Fruit fly (Drosophila melanogaster): Measurements from ENCODE around the gene OXA1L.
A peak's percentile ranks its signal among the peaks of the same experiment; 100 is the strongest.

OXA1L gene

dm6 chr3L:10844548-10845530, 41.4 kb downstream of the OXA1L start (continued):
- TF ChIP-seq bowl (GFP tag; IDR thresholded peaks at IDR 0.05) (no peak), lab (GFP tag; optimal IDR thresholded peaks at IDR 0.05) (no peak), disco-r (GFP tag; optimal IDR thresholded peaks at IDR 0.05) (no peak), org-1 (GFP tag; optimal IDR thresholded peaks at IDR 0.05) (peak; percentile 45), Jarid2 (GFP tag; optimal IDR thresholded peaks at IDR 0.05) (no peak), CG6683 (GFP tag; optimal IDR thresholded peaks at IDR 0.05) (no peak), CG14860 (GFP tag; IDR thresholded peaks at IDR 0.05; ENCODE audit: partially characterized antibody) (no peak), ara (GFP tag; IDR thresholded peaks at IDR 0.05) (peak; percentile 32; the same call in 1 of the 2 replicates), ind (GFP tag; optimal IDR thresholded peaks at IDR 0.05) (peak; percentile 31), CG10654 (GFP tag; optimal IDR thresholded peaks at IDR 0.05) (no peak), mirr (GFP tag; optimal IDR thresholded peaks at IDR 0.05) (no peak), Hmx (GFP tag; optimal IDR thresholded peaks at IDR 0.05) (no peak), Pdp1 (GFP tag; optimal IDR thresholded peaks at IDR 0.05) (peak; percentile 14 to 15), CG30020 (tag; optimal IDR thresholded peaks at IDR 0.05) (no peak), zen2 (GFP tag; IDR thresholded peaks at IDR 0.05; ENCODE audit: partially characterized antibody) (no peak), HmgZ (tag; optimal IDR thresholded peaks at IDR 0.05) (no peak), BEAF-32 (GFP tag; optimal IDR thresholded peaks at IDR 0.05) (no peak), Hmr (GFP tag; optimal IDR thresholded peaks at IDR 0.05) (no peak), CG15601 (tag; optimal IDR thresholded peaks at IDR 0.05) (peak; percentile 48), repo (GFP tag; optimal IDR thresholded peaks at IDR 0.05) (no peak), CG10267 (tag; optimal IDR thresholded peaks at IDR 0.05) (peak; percentile 58), Bteb2 (GFP tag; optimal IDR thresholded peaks at IDR 0.05) (no peak), CG11695 (GFP tag; IDR thresholded peaks at IDR 0.05) (no peak), cad (GFP tag; optimal IDR thresholded peaks at IDR 0.05) (no peak), mld (GFP tag; IDR thresholded peaks at IDR 0.05; ENCODE audit: partially characterized antibody) (no peak), CG6854 (GFP tag; optimal IDR thresholded peaks at IDR 0.05) (no peak), CG7271 (tag; optimal IDR thresholded peaks at IDR 0.05) (no peak), CG10431 (GFP tag; optimal IDR thresholded peaks at IDR 0.05) (no peak), crol (GFP tag; IDR thresholded peaks at IDR 0.05) (peak; percentile 23; the same call in 1 of the 2 replicates), tna (GFP tag; IDR thresholded peaks at IDR 0.05; ENCODE audit: partially characterized antibody) (0 out of 2 replicates have a peak, but pooled peaks have one; percentile 27), CG15011 (GFP tag; optimal IDR thresholded peaks at IDR 0.05) (no peak), ac (GFP tag; optimal IDR thresholded peaks at IDR 0.05) (no peak), CG13624 (GFP tag; optimal IDR thresholded peaks at IDR 0.05) (no peak), trem (tag; optimal IDR thresholded peaks at IDR 0.05) (peak; percentile 20), CG9609 (GFP tag; optimal IDR thresholded peaks at IDR 0.05) (peak; percentile 10), CG34224 (GFP tag; IDR thresholded peaks at IDR 0.05; ENCODE audit: partially characterized antibody) (no peak), HmgD (GFP tag; optimal IDR thresholded peaks at IDR 0.05) (no peak), D19A (tag; optimal IDR thresholded peaks at IDR 0.05) (peak; percentile 50), Bgb (GFP tag; IDR thresholded peaks at IDR 0.05; ENCODE audit: partially characterized antibody) (no peak), bsh (GFP tag; optimal IDR thresholded peaks at IDR 0.05) (peak in 1 of 2 experiments; percentile 62), Optix (GFP tag; IDR thresholded peaks at IDR 0.05) (no peak), CG10462 (GFP tag; optimal IDR thresholded peaks at IDR 0.05) (no peak), CG4617 (GFP tag; optimal IDR thresholded peaks at IDR 0.05; ENCODE audit: borderline replicate concordance) (no peak), CG3281 (GFP tag; optimal IDR thresholded peaks at IDR 0.05) (no peak), CG9797 (GFP tag; optimal IDR thresholded peaks at IDR 0.05) (no peak), Sin3A (optimal IDR thresholded peaks at IDR 0.05) (no peak), CG16813 (GFP tag; IDR thresholded peaks at IDR 0.05; ENCODE audit: partially characterized antibody) (no peak)
